Fruit fly (Drosophila melanogaster) whole organism, embryonic: ENCODE results near the gene CG12992.

Experiments
- Blimp-1 ChIP-seq: fragments of 200-800 bp; sonication (Bioruptor generic); optimal IDR thresholded peaks from 3 replicates; lab custom pipeline; 2018; ENCODE audit warnings: missing biosample characterization, missing genetic modification characterization, mild to moderate bottlenecking, moderate library complexity, missing genetic modification reagents
- CG1529 ChIP-seq: fragments of 200-800 bp; sonication (Bioruptor generic); optimal IDR thresholded peaks from 3 replicates; lab custom pipeline; 2018; ENCODE audit warnings: missing biosample characterization, missing genetic modification characterization
- maf-S ChIP-seq: fragments of 200-800 bp; sonication (Bioruptor generic); optimal IDR thresholded peaks from 2 replicates; lab custom pipeline; 2016; ENCODE audit warnings: missing biosample characterization, missing genetic modification characterization

dm6 chrX:17562585-17562984, 26.1 kb upstream of the CG12992 start:
- TF ChIP-seq CG1529 (GFP tag; lab: Kevin White, UChicago) (no peak), maf-S (GFP tag; lab: Kevin White, UChicago) (no peak), Blimp-1 (GFP tag; lab: Kevin White, UChicago) (no peak)
